Worm (Caenorhabditis elegans) whole organism, L3 larva: ENCODE results near the gene scl-19.

Experiments used
- R02D3.7 ChIP-seq: fragments of 150-350 bp; optimal IDR thresholded peaks from 2 replicates; lab custom pipeline; 2014; ENCODE audit warnings: missing biosample characterization, missing genetic modification characterization
- ZK546.5 ChIP-seq: sonication (generic microtip); optimal IDR thresholded peaks from 2 replicates; lab custom pipeline; 2017; ENCODE audit warnings: missing biosample characterization, missing genetic modification characterization
- aly-2 ChIP-seq: fragments of 150-350 bp; optimal IDR thresholded peaks from 2 replicates; lab custom pipeline; 2014; ENCODE audit warnings: missing biosample characterization, missing genetic modification characterization
- ceh-16 ChIP-seq: sonication (generic microtip); optimal IDR thresholded peaks from 2 replicates; lab custom pipeline; 2017; ENCODE audit warnings: missing biosample characterization, missing genetic modification characterization
- ceh-28 ChIP-seq: fragments of 150-350 bp; optimal IDR thresholded peaks from 2 replicates; lab custom pipeline; 2014; ENCODE audit warnings: missing biosample characterization, missing genetic modification reagents, missing genetic modification characterization
- ceh-82 ChIP-seq: fragments of 150-350 bp; optimal IDR thresholded peaks from 2 replicates; lab custom pipeline; 2014; ENCODE audit warnings: missing biosample characterization, missing genetic modification characterization
- ceh-9 ChIP-seq: sonication (generic microtip); optimal IDR thresholded peaks from 2 replicates; lab custom pipeline; 2018; ENCODE audit warnings: missing biosample characterization, missing genetic modification characterization
- daf-12 ChIP-seq: fragments of 150-350 bp; optimal IDR thresholded peaks from 2 replicates; lab custom pipeline; 2014; ENCODE audit warnings: missing biosample characterization, missing genetic modification reagents, missing genetic modification characterization
- egl-5 ChIP-seq: fragments of 150-350 bp; optimal IDR thresholded peaks from 2 replicates; lab custom pipeline; 2017; ENCODE audit warnings: missing biosample characterization, missing genetic modification reagents, missing genetic modification characterization, inconsistent platforms
- elt-1 ChIP-seq: fragments of 150-350 bp; optimal IDR thresholded peaks from 2 replicates; lab custom pipeline; 2014; ENCODE audit warnings: missing biosample characterization, missing genetic modification characterization
- elt-2 ChIP-seq: sonication (generic microtip); optimal IDR thresholded peaks from 2 replicates; lab custom pipeline; 2016; ENCODE audit warnings: missing genetic modification reagents, mild to moderate bottlenecking, missing genetic modification characterization, missing compliant biosample characterization
- elt-3 ChIP-seq, 3 experiments: fragments of 150-350 bp in 1 of 3; sonication (generic microtip) in 2 of 3; optimal IDR thresholded peaks; 2 replicates in 2 of 3; 4 replicates in 1 of 3; lab custom pipeline; 2014 to 2017; ENCODE audit warnings: missing biosample characterization in 3 of 3, missing genetic modification characterization in 3 of 3
- eor-1 ChIP-seq, 2 experiments: fragments of 150-350 bp; optimal IDR thresholded peaks; 2 replicates each; lab custom pipeline; 2014 to 2018; ENCODE audit warnings: missing biosample characterization in 2 of 2, missing genetic modification characterization in 2 of 2
- fkh-10 ChIP-seq: sonication (generic microtip); optimal IDR thresholded peaks from 2 replicates; lab custom pipeline; 2017; ENCODE audit warnings: missing biosample characterization, missing genetic modification reagents, missing genetic modification characterization
- fkh-2 ChIP-seq: fragments of 150-350 bp; optimal IDR thresholded peaks from 2 replicates; lab custom pipeline; 2014; ENCODE audit warnings: missing biosample characterization, missing genetic modification reagents, missing genetic modification characterization
- fos-1 ChIP-seq: fragments of 150-350 bp; optimal IDR thresholded peaks from 2 replicates; lab custom pipeline; 2014; ENCODE audit warnings: missing biosample characterization, missing genetic modification characterization
- hmg-11 ChIP-seq: sonication (generic microtip); optimal IDR thresholded peaks from 2 replicates; lab custom pipeline; 2016; ENCODE audit warnings: missing genetic modification characterization, missing compliant biosample characterization
- jun-1 ChIP-seq: fragments of 150-350 bp; optimal IDR thresholded peaks from 2 replicates; lab custom pipeline; 2014; ENCODE audit warnings: missing biosample characterization, missing genetic modification reagents, missing genetic modification characterization
- lin-39 ChIP-seq: fragments of 150-350 bp; optimal IDR thresholded peaks from 2 replicates; lab custom pipeline; 2018; ENCODE audit warnings: missing biosample characterization, missing genetic modification reagents, missing genetic modification characterization
- nfya-1 ChIP-seq: sonication (generic microtip); optimal IDR thresholded peaks from 2 replicates; lab custom pipeline; 2017; ENCODE audit warnings: missing genetic modification characterization, mild to moderate bottlenecking, missing compliant biosample characterization, antibody characterized with exemption, moderate library complexity; ENCODE audit not compliant: insufficient read depth
- nhr-12 ChIP-seq: fragments of 150-350 bp; optimal IDR thresholded peaks from 2 replicates; lab custom pipeline; 2014; ENCODE audit warnings: missing biosample characterization, missing genetic modification characterization
- nhr-23 ChIP-seq: fragments of 150-350 bp; optimal IDR thresholded peaks from 2 replicates; lab custom pipeline; 2014; ENCODE audit warnings: missing biosample characterization, missing genetic modification reagents, missing genetic modification characterization
- nhr-25 ChIP-seq: sonication (generic microtip); optimal IDR thresholded peaks from 2 replicates; lab custom pipeline; 2017; ENCODE audit warnings: missing biosample characterization, missing genetic modification characterization
- nhr-43 ChIP-seq: sonication (generic microtip); optimal IDR thresholded peaks from 2 replicates; lab custom pipeline; 2016; ENCODE audit warnings: mild to moderate bottlenecking, missing genetic modification characterization, missing compliant biosample characterization; ENCODE audit not compliant: poor library complexity, severe bottlenecking
- nhr-76 ChIP-seq: fragments of 150-350 bp; sonication (generic microtip); optimal IDR thresholded peaks from 5 replicates; lab custom pipeline; 2014; ENCODE audit warnings: missing biosample characterization, missing genetic modification characterization
- pha-4 ChIP-seq: fragments of 150-350 bp; optimal IDR thresholded peaks from 2 replicates; lab custom pipeline; 2014; ENCODE audit warnings: missing biosample characterization, missing genetic modification reagents, missing genetic modification characterization
- skn-1 ChIP-seq: fragments of 150-350 bp; optimal IDR thresholded peaks from 2 replicates; lab custom pipeline; 2014; ENCODE audit warnings: missing biosample characterization, missing genetic modification characterization
- snpc-4 ChIP-seq: fragments of 150-350 bp; optimal IDR thresholded peaks from 2 replicates; lab custom pipeline; 2014; ENCODE audit warnings: missing biosample characterization, missing genetic modification characterization
- tbx-2 ChIP-seq: sonication (generic microtip); optimal IDR thresholded peaks from 2 replicates; lab custom pipeline; 2016; ENCODE audit warnings: mild to moderate bottlenecking, missing genetic modification characterization, missing compliant biosample characterization
- unc-39 ChIP-seq: sonication (generic microtip); optimal IDR thresholded peaks from 4 replicates; lab custom pipeline; 2017; ENCODE audit warnings: missing biosample characterization, missing genetic modification characterization
- unc-62 ChIP-seq: fragments of 150-350 bp; sonication (generic microtip); optimal IDR thresholded peaks from 4 replicates; lab custom pipeline; 2014; ENCODE audit warnings: missing biosample characterization, missing genetic modification reagents, missing genetic modification characterization
- zag-1 ChIP-seq: fragments of 150-350 bp; optimal IDR thresholded peaks from 2 replicates; lab custom pipeline; 2014; ENCODE audit warnings: missing biosample characterization, missing genetic modification characterization
- ztf-11 ChIP-seq: fragments of 150-350 bp; optimal IDR thresholded peaks from 2 replicates; lab custom pipeline; 2014; ENCODE audit warnings: missing biosample characterization, missing genetic modification characterization
- ztf-4 ChIP-seq: fragments of 150-350 bp; optimal IDR thresholded peaks from 2 replicates; lab custom pipeline; 2014; ENCODE audit warnings: missing biosample characterization, missing genetic modification characterization

scl-19 gene

ce11 chrV:18731579-18732041 is at the start of gene scl-19, which contains the start of gene asp-18:
TSS of gene scl-19 (plus strand) at chrV:18731991.
TSS of gene asp-18 (minus strand) at chrV:18731679.
- TF ChIP-seq elt-1 (tag; lab: Kevin White, UChicago) (no peak), fkh-2 (tag; lab: Kevin White, UChicago) (no peak), nhr-12 (no peak), ztf-4 (tag; lab: Kevin White, UChicago) (no peak), zag-1 (no peak), jun-1 (tag; lab: Kevin White, UChicago) (no peak)

ce11 chrV:18684455-18684987 is 47.3 kb upstream of the scl-19 start, which contains the start of gene Y69H2.17:
TSS of gene Y69H2.17 (plus strand) at chrV:18684937.
- TF ChIP-seq ztf-11 (tag; lab: Kevin White, UChicago) (no peak), daf-12 (tag; lab: Kevin White, UChicago) (no peak), unc-62 (no peak), fkh-2 (tag; lab: Kevin White, UChicago) (no peak), jun-1 (tag; lab: Kevin White, UChicago) (no peak), ceh-16 (tag; lab: Kevin White, UChicago) (no peak), hmg-11 (tag; lab: Kevin White, UChicago) (no peak), nhr-23 (tag; lab: Kevin White, UChicago) (no peak)

- TF ChIP-seq eor-1 (tag; optimal IDR thresholded peaks at IDR 0.05; lab: Kevin White, UChicago) = no peak
- TF ChIP-seq ceh-28 = no peak
- TF ChIP-seq lin-39 = no peak
- TF ChIP-seq aly-2 (tag; lab: Kevin White, UChicago) = no peak
- TF ChIP-seq hmg-11 (tag; lab: Kevin White, UChicago) = no peak
- no peak for TF ChIP-seq nhr-43 (tag; lab: Kevin White, UChicago)
- TF ChIP-seq unc-39 (tag; lab: Kevin White, UChicago) = no peak
- no peak for TF ChIP-seq nhr-76 (tag; lab: Kevin White, UChicago)
- TF ChIP-seq ZK546.5 (tag; lab: Kevin White, UChicago) = no peak
- no peak for TF ChIP-seq ceh-82 (tag; lab: Kevin White, UChicago)
- TF ChIP-seq nfya-1 (tag; lab: Kevin White, UChicago) = no peak
- TF ChIP-seq ceh-16 (tag; lab: Kevin White, UChicago) = no peak
These were observed 44.4 kb upstream of the scl-19 start for ce11 chrV:18687361-18687760.

DNA sequence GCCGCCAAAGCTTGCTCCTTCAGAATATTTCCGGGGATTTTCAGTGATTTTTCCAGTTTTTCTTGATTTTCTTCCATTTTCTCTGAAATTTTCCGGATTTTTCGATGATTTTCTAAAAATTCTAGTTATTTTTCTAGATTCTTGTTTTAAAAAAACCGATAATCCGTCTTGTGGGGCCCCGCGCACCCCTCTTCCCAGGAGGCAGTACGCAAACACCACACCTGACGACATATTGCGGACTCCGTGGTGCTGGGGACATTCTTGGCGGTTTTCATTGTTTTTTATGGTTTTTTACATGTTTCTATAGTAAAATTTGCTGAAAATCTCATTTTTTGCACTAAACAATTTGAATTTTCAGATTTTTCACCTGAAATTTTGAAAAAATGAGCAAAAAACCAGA is 42.1 kb upstream of the scl-19 start, which contains the start of the genes ubc-19 and Y69H2.7:
Gene ubc-19 (minus strand): TSS at position 82 of the 400 bp plus-strand sequence.
Gene Y69H2.7 (plus strand): TSS at position 309 of the 400 bp plus-strand sequence.
- TF ChIP-seq pha-4 (tag; lab: Kevin White, UChicago) (peak; percentile 24), snpc-4 (tag; lab: Kevin White, UChicago) (peak; percentile 41), nhr-23 (tag; lab: Kevin White, UChicago) (no peak), hmg-11 (tag; lab: Kevin White, UChicago) (peak; percentile 70)

DNA sequence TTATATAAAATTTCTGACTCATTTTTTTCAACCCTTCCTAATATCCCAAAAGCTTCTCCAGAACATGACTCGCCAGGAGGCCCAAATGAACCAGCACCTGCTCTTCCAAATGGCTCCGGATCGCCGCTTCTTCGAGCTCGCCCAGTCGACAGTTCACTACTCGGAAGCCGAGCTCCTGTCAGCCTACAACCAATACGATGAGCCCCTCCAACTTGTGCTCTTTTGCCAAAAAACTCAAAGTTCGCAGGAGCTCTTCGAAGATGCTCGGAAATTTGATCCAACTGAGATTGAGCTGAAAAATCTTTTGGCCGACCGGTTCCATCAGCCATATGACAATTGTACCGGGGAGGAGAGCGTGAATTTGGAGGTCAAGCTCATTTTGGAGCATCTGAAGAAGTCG is 36.3 kb upstream of the scl-19 start:
- TF ChIP-seq aly-2 (tag; lab: Kevin White, UChicago) (no peak), elt-3 (tag; optimal IDR thresholded peaks at IDR 0.05; lab: Kevin White, UChicago) (no peak), eor-1 (tag; optimal IDR thresholded peaks at IDR 0.05; lab: Kevin White, UChicago) (no peak), fos-1 (tag; lab: Kevin White, UChicago) (no peak), hmg-11 (tag; lab: Kevin White, UChicago) (no peak), egl-5 (tag; lab: Kevin White, UChicago) (no peak), ceh-28 (no peak)

DNA sequence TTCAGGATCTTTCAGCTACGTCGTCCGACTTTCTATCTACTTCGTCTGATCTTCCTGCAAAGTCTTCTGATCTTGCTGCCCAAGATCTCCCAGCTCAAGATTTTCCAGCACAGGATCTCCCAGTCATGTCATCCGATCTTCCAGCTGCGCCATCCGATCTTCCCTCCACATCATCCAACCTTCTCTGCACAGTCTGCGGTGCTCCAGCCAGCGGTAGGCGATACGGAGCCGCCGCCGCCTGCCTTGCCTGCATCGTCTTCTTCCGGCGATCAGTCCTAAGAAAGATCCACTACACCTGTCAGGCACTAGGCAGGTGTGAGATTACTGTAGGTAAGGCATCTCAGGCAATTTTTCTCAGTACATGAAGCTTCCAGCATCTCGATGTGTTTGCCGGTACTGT is 32.5 kb upstream of the scl-19 start, which contains the start of gene nhr-241:
Gene nhr-241 (plus strand): TSS at position 126 of the 400 bp plus-strand sequence.
- TF ChIP-seq skn-1 (tag; lab: Kevin White, UChicago) = no peak
- no peak for TF ChIP-seq ztf-11 (tag; lab: Kevin White, UChicago)
- TF ChIP-seq nhr-25 = no peak
- TF ChIP-seq ceh-9 (tag; lab: Kevin White, UChicago) = no peak
- no peak for TF ChIP-seq tbx-2 (tag; lab: Kevin White, UChicago)
- TF ChIP-seq R02D3.7 (tag; lab: Kevin White, UChicago) = no peak
- TF ChIP-seq fkh-10 (GFP tag; lab: Kevin White, UChicago) = no peak
- no peak for TF ChIP-seq elt-2 (tag; lab: Kevin White, UChicago)
- TF ChIP-seq nhr-43 (tag; lab: Kevin White, UChicago) = no peak
- TF ChIP-seq hmg-11 (tag; lab: Kevin White, UChicago) = no peak
